Fruit fly (Drosophila melanogaster) whole organism, prepupa: ENCODE data around the gene CG3588.

Experiments used
- CG10631 ChIP-seq: fragments of 200-800 bp; sonication (Bioruptor generic); optimal IDR thresholded peaks from 2 replicates; lab custom pipeline; 2016; ENCODE audit warnings: missing biosample characterization, missing genetic modification characterization
- CG10669 ChIP-seq: fragments of 200-800 bp; sonication (Bioruptor generic); optimal IDR thresholded peaks from 3 replicates; lab custom pipeline; 2018; ENCODE audit warnings: missing biosample characterization, mild to moderate bottlenecking, missing genetic modification characterization, moderate library complexity
- CG11762 ChIP-seq: fragments of 200-800 bp; sonication (Bioruptor generic); optimal IDR thresholded peaks from 3 replicates; lab custom pipeline; 2016; ENCODE audit warnings: missing biosample characterization, missing genetic modification characterization; ENCODE audit not compliant: insufficient read depth
- CG15336 ChIP-seq: fragments of 200-800 bp; sonication (Bioruptor generic); IDR thresholded peaks from 2 replicates; pipeline ENCODE4 v1.3.6; 2022; ENCODE audit warnings: missing biosample characterization, missing genetic modification characterization
- CG1621 ChIP-seq: fragments of 200-800 bp; sonication (Bioruptor generic); optimal IDR thresholded peaks from 3 replicates; lab custom pipeline; 2018; ENCODE audit warnings: missing biosample characterization, mild to moderate bottlenecking, missing genetic modification characterization
- CG3032 ChIP-seq: fragments of 200-800 bp; optimal IDR thresholded peaks from 2 replicates; lab custom pipeline; 2019; ENCODE audit warnings: missing biosample characterization, mild to moderate bottlenecking, missing genetic modification characterization, moderate library complexity
- CG31627 ChIP-seq: fragments of 200-800 bp; sonication (Bioruptor generic); optimal IDR thresholded peaks from 3 replicates; lab custom pipeline; 2016; ENCODE audit warnings: missing biosample characterization, missing genetic modification characterization
- CG32006 ChIP-seq: fragments of 200-800 bp; sonication (Bioruptor generic); optimal IDR thresholded peaks from 3 replicates; lab custom pipeline; 2017; ENCODE audit warnings: missing biosample characterization, mild to moderate bottlenecking, missing genetic modification characterization
- CG34406 ChIP-seq: fragments of 200-800 bp; sonication (Bioruptor generic); optimal IDR thresholded peaks from 3 replicates; lab custom pipeline; 2016; ENCODE audit warnings: missing biosample characterization, missing genetic modification characterization
- CG3919 ChIP-seq: fragments of 200-800 bp; sonication (Bioruptor generic); optimal IDR thresholded peaks from 3 replicates; lab custom pipeline; 2016; ENCODE audit warnings: missing biosample characterization, missing genetic modification characterization
- CG4318 ChIP-seq: fragments of 200-800 bp; sonication (Bioruptor generic); optimal IDR thresholded peaks from 3 replicates; lab custom pipeline; 2017; ENCODE audit warnings: missing biosample characterization, mild to moderate bottlenecking, missing genetic modification characterization
- CG6276 ChIP-seq: fragments of 200-800 bp; sonication (Bioruptor generic); optimal IDR thresholded peaks from 2 replicates; lab custom pipeline; 2017; ENCODE audit warnings: missing biosample characterization, mild to moderate bottlenecking, missing genetic modification characterization
- CG6792 ChIP-seq: fragments of 200-800 bp; sonication (Bioruptor generic); optimal IDR thresholded peaks from 3 replicates; lab custom pipeline; 2016; ENCODE audit warnings: missing biosample characterization, missing genetic modification characterization
- CG6808 ChIP-seq: fragments of 200-800 bp; sonication (Bioruptor generic); optimal IDR thresholded peaks from 3 replicates; lab custom pipeline; 2017; ENCODE audit warnings: missing biosample characterization, missing genetic modification characterization, mild to moderate bottlenecking, moderate library complexity, missing genetic modification reagents
- CG6854 ChIP-seq: fragments of 200-800 bp; sonication (Bioruptor generic); optimal IDR thresholded peaks from 2 replicates; lab custom pipeline; 2017; ENCODE audit warnings: missing biosample characterization, mild to moderate bottlenecking, missing genetic modification characterization
- CG8119 ChIP-seq: fragments of 200-800 bp; sonication (Bioruptor generic); IDR thresholded peaks from 3 replicates; pipeline ENCODE4 v1.3.6; 2022; ENCODE audit warnings: missing biosample characterization, missing genetic modification characterization
- Eip75B ChIP-seq: fragments of 200-800 bp; sonication (Bioruptor generic); optimal IDR thresholded peaks from 3 replicates; lab custom pipeline; 2016; ENCODE audit warnings: missing biosample characterization, missing genetic modification characterization
- Eip78C ChIP-seq: fragments of 200-800 bp; sonication (Bioruptor generic); peaks from one replicate; lab custom pipeline; 2016; ENCODE audit warnings: missing biosample characterization, missing genetic modification characterization
- Gug ChIP-seq: fragments of 200-800 bp; sonication (Bioruptor generic); IDR thresholded peaks from 2 replicates; pipeline ENCODE4 v1.3.6; 2022; ENCODE audit warnings: missing biosample characterization, missing genetic modification characterization
- Hr4 ChIP-seq: fragments of 200-800 bp; sonication (Bioruptor generic); optimal IDR thresholded peaks from 3 replicates; lab custom pipeline; 2016; ENCODE audit warnings: missing biosample characterization, missing genetic modification characterization
- Lpt ChIP-seq: fragments of 200-800 bp; sonication (Bioruptor generic); optimal IDR thresholded peaks from 3 replicates; lab custom pipeline; 2016; ENCODE audit warnings: missing biosample characterization, missing genetic modification characterization
- Met ChIP-seq: fragments of 200-800 bp; sonication (Bioruptor generic); optimal IDR thresholded peaks from 3 replicates; lab custom pipeline; 2016; ENCODE audit warnings: missing biosample characterization, missing genetic modification characterization
- Smox ChIP-seq: fragments of 200-800 bp; sonication (Bioruptor generic); optimal IDR thresholded peaks from 3 replicates; lab custom pipeline; 2016; ENCODE audit warnings: missing biosample characterization, missing genetic modification characterization
- Sox102F ChIP-seq: fragments of 200-800 bp; sonication (Bioruptor generic); optimal IDR thresholded peaks from 2 replicates; lab custom pipeline; 2016; ENCODE audit warnings: missing biosample characterization, mild to moderate bottlenecking, missing genetic modification characterization
- Sox14 ChIP-seq: fragments of 200-800 bp; sonication (Bioruptor generic); optimal IDR thresholded peaks from 3 replicates; lab custom pipeline; 2016; ENCODE audit warnings: missing biosample characterization, missing genetic modification characterization
- Sox15 ChIP-seq: fragments of 200-800 bp; sonication (Bioruptor generic); optimal IDR thresholded peaks from 3 replicates; lab custom pipeline; 2016; ENCODE audit warnings: missing biosample characterization, missing genetic modification characterization
- achi ChIP-seq: fragments of 200-800 bp; sonication (Bioruptor generic); optimal IDR thresholded peaks from 3 replicates; lab custom pipeline; 2016; ENCODE audit warnings: missing biosample characterization, missing genetic modification characterization
- dac ChIP-seq: fragments of 200-800 bp; sonication (Bioruptor generic); optimal IDR thresholded peaks from 2 replicates; lab custom pipeline; 2017; ENCODE audit warnings: missing biosample characterization, mild to moderate bottlenecking, missing genetic modification characterization
- dsx ChIP-seq: fragments of 200-800 bp; optimal IDR thresholded peaks from 3 replicates; lab custom pipeline; 2019; ENCODE audit warnings: missing biosample characterization, mild to moderate bottlenecking, missing genetic modification characterization, moderate library complexity; ENCODE audit not compliant: poor library complexity, severe bottlenecking
- esn ChIP-seq: fragments of 200-800 bp; sonication (Bioruptor generic); optimal IDR thresholded peaks from 2 replicates; lab custom pipeline; 2016; ENCODE audit warnings: missing biosample characterization, mild to moderate bottlenecking, missing genetic modification characterization, moderate library complexity
- fd85E ChIP-seq: fragments of 200-800 bp; sonication (Bioruptor generic); optimal IDR thresholded peaks from 3 replicates; lab custom pipeline; 2016; ENCODE audit warnings: missing biosample characterization, missing genetic modification characterization
- fkh ChIP-seq: fragments of 200-800 bp; sonication (Bioruptor generic); optimal IDR thresholded peaks from 3 replicates; lab custom pipeline; 2017; ENCODE audit warnings: missing biosample characterization, mild to moderate bottlenecking, missing genetic modification characterization, moderate library complexity
- lz ChIP-seq: fragments of 200-800 bp; sonication (Bioruptor generic); optimal IDR thresholded peaks from 3 replicates; lab custom pipeline; 2016; ENCODE audit warnings: missing biosample characterization, missing genetic modification characterization
- spab ChIP-seq: fragments of 200-800 bp; sonication (Bioruptor generic); optimal IDR thresholded peaks from 2 replicates; lab custom pipeline; 2017; ENCODE audit warnings: missing biosample characterization, mild to moderate bottlenecking, missing genetic modification characterization, missing genetic modification reagents
- ss ChIP-seq, 2 experiments: fragments of 200-800 bp; sonication (Bioruptor generic); optimal IDR thresholded peaks; 2 replicates in 1 of 2; 3 replicates in 1 of 2; lab custom pipeline; 2017 to 2018; ENCODE audit warnings: mild to moderate bottlenecking in 2 of 2, missing biosample characterization in 2 of 2, missing genetic modification characterization in 2 of 2, moderate library complexity in 1 of 2
- svp ChIP-seq: fragments of 200-800 bp; sonication (Bioruptor generic); peaks from one replicate; lab custom pipeline; 2016; ENCODE audit warnings: missing biosample characterization, missing genetic modification characterization
- topi ChIP-seq: fragments of 200-800 bp; sonication (Bioruptor generic); optimal IDR thresholded peaks from 3 replicates; lab custom pipeline; 2016; ENCODE audit warnings: missing biosample characterization, missing genetic modification characterization

The CG3588 gene

DNA sequence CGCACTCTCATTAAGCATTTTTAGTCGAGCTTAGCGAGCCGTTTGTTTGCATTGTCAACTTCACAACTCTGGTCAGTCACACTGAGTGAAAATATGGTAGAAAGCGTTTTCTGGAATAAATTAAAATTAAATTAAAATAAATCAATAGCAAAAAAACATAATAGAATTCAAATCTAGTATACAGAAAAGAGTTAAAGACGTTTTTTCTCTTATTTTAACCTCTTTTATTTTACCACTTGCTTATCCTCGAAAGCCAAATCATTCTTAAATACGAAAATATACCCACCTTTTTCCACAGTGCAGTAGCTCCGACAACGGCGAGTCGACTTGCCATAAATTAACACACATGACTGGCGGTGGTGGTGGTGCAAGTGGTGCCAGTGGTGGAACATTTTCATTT lies 32.1 kb downstream of the CG3588 start (continued):
- TF ChIP-seq CG6854 (GFP tag; lab: Kevin White, UChicago) (no peak), dac (GFP tag; lab: Kevin White, UChicago) (no peak), esn (GFP tag; lab: Kevin White, UChicago) (peak; percentile 40), CG10631 (GFP tag; lab: Kevin White, UChicago) (peak; percentile 0), Met (GFP tag; lab: Kevin White, UChicago) (peak; percentile 6), CG3919 (GFP tag; lab: Kevin White, UChicago) (no peak), CG8119 (GFP tag; lab: Robert Waterston, UW) (peak; percentile 47; the same call in 1 of the 3 replicates), CG34406 (no peak), topi (peak; percentile 22), CG31627 (GFP tag; lab: Kevin White, UChicago) (peak; percentile 21), dsx (GFP tag; lab: Kevin White, UChicago) (no peak), Gug (GFP tag; lab: Robert Waterston, UW) (no peak), ss (GFP tag; optimal IDR thresholded peaks at IDR 0.05; lab: Kevin White, UChicago) (peak in 1 of 2 experiments; percentile 9), Sox102F (no peak), Sox14 (no peak), CG4318 (GFP tag; lab: Kevin White, UChicago) (no peak), CG1621 (tag; lab: Kevin White, UChicago) (no peak), spab (GFP tag; lab: Kevin White, UChicago) (no peak), CG11762 (GFP tag; lab: Kevin White, UChicago) (no peak), CG6792 (GFP tag; lab: Kevin White, UChicago) (no peak), CG10669 (peak; percentile 9), CG15336 (0 out of 2 replicates have a peak, but pooled peaks have one; percentile 24), fkh (GFP tag; lab: Kevin White, UChicago) (no peak), Sox15 (no peak), CG6808 (GFP tag; lab: Kevin White, UChicago) (no peak), CG3032 (no peak), CG6276 (GFP tag; lab: Kevin White, UChicago) (no peak)

DNA sequence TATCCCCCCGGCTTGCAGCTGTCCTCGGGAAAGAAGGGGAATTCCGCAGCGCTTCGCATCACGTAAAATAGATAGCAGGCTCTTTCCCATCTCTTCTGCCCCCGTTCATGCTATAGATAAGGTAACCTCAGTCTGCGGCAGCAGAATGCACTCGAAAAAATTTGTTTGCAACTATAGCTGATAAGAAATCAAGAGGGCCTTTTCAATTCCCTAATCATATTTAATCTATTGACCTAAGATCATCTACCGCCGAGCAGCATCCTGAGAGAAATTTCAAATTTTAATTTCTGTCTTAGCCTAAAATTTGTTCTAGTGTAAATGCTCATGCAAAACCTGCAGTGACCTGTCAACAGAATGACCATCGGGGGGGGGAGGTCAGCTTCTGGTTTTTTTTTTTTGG lies 37.1 kb downstream of the CG3588 start:
- TF ChIP-seq esn (GFP tag; lab: Kevin White, UChicago) (peak; percentile 3), Met (GFP tag; lab: Kevin White, UChicago) (peak; percentile 17), Eip78C (GFP tag; lab: Kevin White, UChicago) (peak; percentile 54), svp (GFP tag; lab: Kevin White, UChicago) (peak; percentile 38), CG3919 (GFP tag; lab: Kevin White, UChicago) (peak; percentile 11), achi (no peak), Eip75B (GFP tag; lab: Kevin White, UChicago) (peak; percentile 8), CG10631 (GFP tag; lab: Kevin White, UChicago) (no peak)

DNA sequence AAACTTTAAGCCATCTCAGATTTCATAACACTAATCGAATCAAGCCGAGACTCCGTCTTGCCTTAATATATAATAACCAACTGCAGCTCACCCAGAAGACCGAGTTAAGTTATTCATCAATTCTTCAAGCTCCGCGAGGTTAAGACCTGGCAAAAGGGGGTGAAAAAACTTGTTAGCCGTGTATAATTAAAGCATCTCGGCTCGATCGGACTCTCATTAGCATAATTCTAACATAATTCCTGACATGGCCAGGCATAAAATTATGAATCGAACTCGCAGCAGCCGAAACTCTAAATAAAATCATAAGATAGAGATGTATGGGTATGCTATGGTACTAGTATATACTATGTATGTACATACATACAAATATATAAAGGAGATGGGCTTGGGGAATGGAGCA lies 43.6 kb downstream of the CG3588 start:
- TF ChIP-seq Smox (GFP tag; lab: Kevin White, UChicago) (no peak), Hr4 (GFP tag; lab: Kevin White, UChicago) (no peak), spab (GFP tag; lab: Kevin White, UChicago) (no peak), CG32006 (GFP tag; lab: Kevin White, UChicago) (no peak), CG8119 (GFP tag; lab: Robert Waterston, UW) (no peak), Lpt (no peak), topi (no peak), lz (no peak), fd85E (GFP tag; lab: Kevin White, UChicago) (no peak)
